Worm (Caenorhabditis elegans): ENCODE results near the gene T26E4.10.

DNA sequence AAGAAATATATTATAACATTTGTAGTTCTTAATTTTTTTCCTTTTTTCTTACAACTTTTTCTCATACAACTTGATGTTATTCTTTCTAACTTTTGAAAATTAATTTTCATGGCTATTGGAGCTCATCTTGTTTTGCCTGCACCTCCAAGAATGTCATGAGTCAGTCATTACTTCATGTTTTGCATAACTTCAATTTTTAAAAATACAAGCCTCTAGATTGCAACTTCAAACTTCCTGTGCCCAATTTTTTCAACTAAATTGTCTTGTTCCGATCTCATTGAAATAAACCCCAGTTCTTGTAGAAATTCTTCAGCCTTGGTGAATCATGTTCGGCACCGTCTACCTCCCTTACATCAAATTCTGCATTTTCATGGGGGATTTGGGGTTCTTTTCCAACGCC, 39.6 kb downstream of the T26E4.10 start, which contains the start of gene str-9:
- TF ChIP-seq ama-1 (optimal IDR thresholded peaks at IDR 0.05) (no peak), nhr-76 (tag; optimal IDR thresholded peaks at IDR 0.05) (no peak), snpc-4 (tag; optimal IDR thresholded peaks at IDR 0.05) (no peak), fkh-10 (GFP tag; optimal IDR thresholded peaks at IDR 0.05) (no peak), unc-39 (tag; optimal IDR thresholded peaks at IDR 0.05) (no peak)

Data from whole organism, L3 larva.